Worm (Caenorhabditis elegans): Measurements from ENCODE around the gene eif-2Bgamma.

DNA sequence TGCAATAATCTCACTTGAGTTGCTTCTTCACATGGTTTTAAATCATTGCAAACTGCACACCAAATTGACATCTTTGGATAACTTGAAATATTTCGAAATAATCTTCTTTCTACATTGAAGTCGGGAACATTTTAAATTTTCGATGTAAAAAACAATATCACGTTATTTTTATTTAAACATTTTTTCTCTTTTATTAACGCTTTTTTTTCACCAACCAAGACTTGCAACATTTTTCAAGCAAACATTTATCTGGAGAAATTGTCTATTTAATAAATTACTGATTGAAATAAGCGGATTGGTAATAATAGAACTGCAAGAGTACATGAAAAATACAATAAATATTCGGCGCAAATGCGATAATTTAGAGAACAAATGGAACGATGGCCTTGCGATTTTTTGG, 3.1 kb upstream of the eif-2Bgamma start, which contains the start of gene C15F1.5:
- TF ChIP-seq nhr-2 (tag; optimal IDR thresholded peaks at IDR 0.05) (no peak), unc-62 (GFP tag; optimal IDR thresholded peaks at IDR 0.05) (no peak), nhr-76 (tag; optimal IDR thresholded peaks at IDR 0.05) (no peak), nhr-12 (tag; optimal IDR thresholded peaks at IDR 0.05) (no peak), nhr-237 (tag; optimal IDR thresholded peaks at IDR 0.05) (no peak), sptf-1 (tag; optimal IDR thresholded peaks at IDR 0.05) (no peak), unc-39 (tag; optimal IDR thresholded peaks at IDR 0.05) (no peak), ztf-11 (tag; optimal IDR thresholded peaks at IDR 0.05) (no peak), nhr-28 (tag; optimal IDR thresholded peaks at IDR 0.05) (no peak), cnd-1 (tag; optimal IDR thresholded peaks at IDR 0.05) (no peak), M03D4.4 (tag; optimal IDR thresholded peaks at IDR 0.05) (no peak)
